Fruit fly (Drosophila melanogaster): ENCODE results near the gene CG10347.

- TF ChIP-seq Ets96B (tag; optimal IDR thresholded peaks at IDR 0.05) = no peak
- TF ChIP-seq CG8632 (GFP tag; optimal IDR thresholded peaks at IDR 0.05) = no peak
- TF ChIP-seq CG6854 (GFP tag; optimal IDR thresholded peaks at IDR 0.05) = no peak
- no peak for TF ChIP-seq Lpt (GFP tag; optimal IDR thresholded peaks at IDR 0.05)
- TF ChIP-seq CG16779 (tag; optimal IDR thresholded peaks at IDR 0.05) = no peak
- no peak for TF ChIP-seq ss (GFP tag; optimal IDR thresholded peaks at IDR 0.05)
- peak; percentile 53 for TF ChIP-seq vri (GFP tag; optimal IDR thresholded peaks at IDR 0.05)
- TF ChIP-seq esn (GFP tag; optimal IDR thresholded peaks at IDR 0.05) = no peak
- TF ChIP-seq cyc (GFP tag; optimal IDR thresholded peaks at IDR 0.05) = no peak
- TF ChIP-seq CG9139 (GFP tag; optimal IDR thresholded peaks at IDR 0.05) = no peak
Measured at dm6 chrX:11884134-11884533, 29.4 kb upstream of the CG10347 start.
